Fruit fly (Drosophila melanogaster): Measurements from ENCODE around the gene CG6696.

- TF ChIP-seq Pif1B (GFP tag; optimal IDR thresholded peaks at IDR 0.05) (no peak), CG34367 (tag; optimal IDR thresholded peaks at IDR 0.05) (no peak), CG12605 (GFP tag; IDR thresholded peaks at IDR 0.05) (no peak), D1 (tag; optimal IDR thresholded peaks at IDR 0.05) (no peak), Pif1A (GFP tag; optimal IDR thresholded peaks at IDR 0.05) (no peak), CG32121 (GFP tag; IDR thresholded peaks at IDR 0.05) (no peak), Ets98B (GFP tag; IDR thresholded peaks at IDR 0.05) (no peak), Snoo (tag; optimal IDR thresholded peaks at IDR 0.05) (no peak), CG8301 (tag; optimal IDR thresholded peaks at IDR 0.05) (no peak), rn (GFP tag; IDR thresholded peaks at IDR 0.05) (no peak), CG14655 (GFP tag; optimal IDR thresholded peaks at IDR 0.05) (no peak), EcR (GFP tag; optimal IDR thresholded peaks at IDR 0.05) (no peak)
These were observed 4.9 kb downstream of the CG6696 start, which contains the start of gene CG6659 for dm6 chrX:18657012-18657411.

Data from whole organism, pupa.